Fruit fly (Drosophila melanogaster): Measurements from ENCODE around the gene Kdm3.

Gene Kdm3

DNA sequence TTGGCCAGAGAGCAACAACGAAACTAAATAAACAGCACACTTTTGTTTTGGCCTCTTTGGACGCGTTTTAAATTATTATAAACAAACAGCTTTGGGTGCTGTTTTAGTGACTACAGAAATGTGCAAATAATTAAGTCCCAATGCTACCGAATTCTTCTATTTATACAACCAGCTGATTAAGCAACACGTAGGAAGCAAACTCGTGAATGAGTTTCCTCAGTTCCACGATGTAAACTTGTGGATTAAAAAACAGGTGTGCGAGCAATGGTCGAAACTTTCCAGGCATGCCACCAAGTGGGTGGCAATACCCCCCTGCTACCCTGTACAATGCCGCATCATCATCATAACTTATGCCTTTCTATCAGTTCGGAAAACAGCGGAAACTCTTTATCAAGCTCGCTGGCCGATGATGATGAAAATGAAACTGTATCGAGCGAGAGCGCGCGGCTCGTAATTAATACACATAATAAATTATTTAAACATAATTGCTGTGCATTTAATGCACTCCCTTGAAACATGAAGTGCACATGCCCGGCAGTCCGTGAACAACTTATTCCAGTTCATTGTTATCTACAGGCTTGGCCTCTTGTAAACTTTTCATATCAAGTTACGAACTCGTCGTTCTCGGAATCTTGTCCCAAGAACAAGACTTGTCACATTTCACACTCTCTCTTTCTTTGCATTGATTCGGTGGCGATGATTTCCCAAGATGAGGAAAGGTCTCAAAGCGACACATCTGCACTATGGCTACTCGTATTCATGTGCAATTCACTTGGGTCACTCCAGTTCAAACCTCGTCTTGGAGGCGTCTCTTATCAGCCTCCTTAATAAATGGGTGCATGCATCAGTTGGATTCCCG lies 15.4 kb upstream of the Kdm3 start:
- TF ChIP-seq pan (optimal IDR thresholded peaks at IDR 0.05), result no peak
- no peak for TF ChIP-seq EcR (GFP tag; optimal IDR thresholded peaks at IDR 0.05)
- TF ChIP-seq psq (optimal IDR thresholded peaks at IDR 0.05), result no peak
- no peak for TF ChIP-seq CG8478 (optimal IDR thresholded peaks at IDR 0.05)
- no peak for TF ChIP-seq usp (GFP tag; optimal IDR thresholded peaks at IDR 0.05)
- TF ChIP-seq Dll (optimal IDR thresholded peaks at IDR 0.05), result no peak

DNA sequence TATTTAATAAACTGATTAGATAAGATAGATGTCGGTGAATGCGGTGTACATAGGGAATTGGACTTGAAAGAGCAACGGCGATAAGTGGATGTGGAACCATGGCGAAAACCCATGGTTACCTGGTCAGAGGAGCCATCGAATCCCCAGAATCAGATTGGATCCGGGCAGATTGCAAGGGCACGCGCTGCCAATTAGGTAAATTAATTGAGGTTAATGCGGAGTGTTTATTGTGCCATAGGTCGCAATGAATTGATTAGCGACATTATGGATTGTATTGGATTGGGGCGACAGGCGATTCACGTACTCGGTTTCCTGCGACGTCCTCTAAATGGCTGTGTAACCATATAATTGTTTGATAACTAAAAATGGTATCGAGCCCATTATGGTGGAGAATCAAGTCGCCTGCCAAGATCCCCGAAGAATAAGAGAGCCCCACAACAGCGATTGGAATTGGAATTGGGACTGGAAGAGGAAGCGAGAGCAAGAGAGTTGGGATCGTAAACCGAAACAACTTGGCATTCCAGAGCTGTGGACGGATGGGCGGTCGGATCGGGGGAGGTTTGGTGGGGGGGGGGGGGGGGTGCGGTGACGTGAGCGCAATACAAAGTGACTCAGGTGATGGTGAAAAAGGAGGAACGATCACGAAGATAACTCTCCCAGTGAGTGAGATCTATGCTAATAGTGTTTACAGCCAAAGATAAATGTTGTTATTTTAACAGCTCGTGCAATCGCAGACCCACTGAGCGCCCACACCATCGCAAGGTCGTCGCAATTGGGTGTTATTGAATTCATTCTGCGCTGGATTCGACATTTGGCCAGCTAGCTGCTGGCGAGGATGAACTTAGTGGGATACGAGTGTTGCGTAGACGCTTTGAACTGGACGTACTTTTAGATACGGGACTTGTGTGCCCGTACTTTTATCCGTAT lies 14.1 kb upstream of the Kdm3 start:
- TF ChIP-seq psq (optimal IDR thresholded peaks at IDR 0.05) (no peak), CG8478 (optimal IDR thresholded peaks at IDR 0.05) (no peak), EcR (GFP tag; optimal IDR thresholded peaks at IDR 0.05) (no peak), pan (optimal IDR thresholded peaks at IDR 0.05) (no peak), usp (GFP tag; optimal IDR thresholded peaks at IDR 0.05) (no peak), Dll (optimal IDR thresholded peaks at IDR 0.05) (no peak)

DNA sequence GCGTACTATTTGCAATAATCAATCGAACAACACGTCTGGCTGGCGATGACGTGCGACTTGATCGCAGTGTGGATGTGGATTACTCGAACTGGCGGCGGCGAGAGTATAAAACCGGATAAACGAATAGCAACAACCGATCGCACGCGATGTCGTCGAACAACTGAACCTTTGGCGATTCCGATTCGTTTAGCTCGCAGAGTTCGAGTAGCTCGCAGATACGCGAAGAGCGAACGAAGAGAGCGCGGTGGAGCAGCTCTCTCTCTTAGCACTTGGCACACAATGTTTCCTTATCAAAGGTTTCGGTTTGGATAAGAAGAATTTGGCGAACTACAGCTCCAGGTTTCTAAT lies 13.4 kb upstream of the Kdm3 start, which contains the start of gene RhoL:
RhoL (minus strand) TSS at position 166 of the 348 bp plus-strand sequence.
- TF ChIP-seq Dll (optimal IDR thresholded peaks at IDR 0.05), result no peak
- TF ChIP-seq EcR (GFP tag; optimal IDR thresholded peaks at IDR 0.05), result no peak
- TF ChIP-seq CG8478 (optimal IDR thresholded peaks at IDR 0.05), result no peak
- no peak for TF ChIP-seq psq (optimal IDR thresholded peaks at IDR 0.05)
- TF ChIP-seq pan (optimal IDR thresholded peaks at IDR 0.05), result no peak
- no peak for TF ChIP-seq usp (GFP tag; optimal IDR thresholded peaks at IDR 0.05)

DNA sequence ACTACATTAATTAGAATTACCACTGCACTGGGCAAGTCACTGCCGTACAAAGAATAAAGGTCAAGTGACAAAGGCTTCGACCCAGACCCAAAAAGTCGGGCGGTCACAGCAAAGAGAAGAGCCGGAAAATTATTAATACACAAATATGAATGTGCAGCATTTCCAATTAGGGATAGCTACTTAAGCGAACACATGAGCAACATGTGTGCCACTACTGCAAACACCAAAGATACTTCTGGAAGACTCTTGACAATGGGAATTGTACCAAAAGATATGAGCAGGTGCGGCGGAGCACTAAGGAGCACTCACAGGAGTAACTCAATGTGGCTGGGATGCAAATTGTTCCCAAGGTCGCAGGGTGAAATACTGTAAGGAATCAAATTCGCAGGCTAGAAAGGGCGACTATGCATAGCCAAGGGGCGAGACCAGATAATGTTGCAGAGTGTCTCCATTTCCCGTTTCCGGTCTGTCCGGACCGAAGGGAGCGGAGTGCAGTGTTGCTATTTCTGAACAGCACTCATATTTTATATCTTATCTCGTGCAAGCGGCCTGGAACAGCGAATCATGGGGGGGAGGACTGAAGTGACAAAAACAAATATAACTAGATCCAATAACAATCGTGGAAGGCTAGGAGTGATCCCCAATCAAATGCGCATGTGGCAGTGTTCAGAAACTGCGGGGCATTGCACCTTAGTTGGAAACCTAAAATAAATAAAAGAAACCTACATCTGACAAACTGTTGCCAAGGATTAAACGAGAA lies 12.3 kb upstream of the Kdm3 start:
- no peak for TF ChIP-seq pan (optimal IDR thresholded peaks at IDR 0.05)
- TF ChIP-seq CG8478 (optimal IDR thresholded peaks at IDR 0.05), result no peak
- TF ChIP-seq psq (optimal IDR thresholded peaks at IDR 0.05), result no peak
- TF ChIP-seq EcR (GFP tag; optimal IDR thresholded peaks at IDR 0.05), result peak in 1 of 2 experiments; percentile 16
- no peak for TF ChIP-seq usp (GFP tag; optimal IDR thresholded peaks at IDR 0.05)
- TF ChIP-seq Dll (optimal IDR thresholded peaks at IDR 0.05), result no peak

DNA sequence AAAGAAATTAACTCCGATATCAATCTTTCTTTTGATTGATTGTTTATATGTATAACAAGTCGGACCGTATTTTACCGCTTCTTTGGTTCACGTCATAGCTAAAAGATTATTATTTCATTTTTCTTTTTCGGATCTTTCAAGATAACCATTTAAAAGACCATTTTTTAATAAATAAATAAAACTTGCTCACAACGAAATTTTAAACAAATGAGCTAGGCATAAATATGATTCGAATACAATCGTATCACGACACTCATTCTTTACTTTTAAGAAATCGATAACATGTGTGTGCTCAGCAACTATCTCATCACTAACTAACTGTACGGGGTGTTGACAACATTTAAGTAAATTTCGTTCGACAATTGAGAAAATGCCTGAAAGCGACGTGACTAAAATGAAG lies 11.5 kb upstream of the Kdm3 start, which contains the start of gene CG8149:
CG8149 (plus strand) TSS at position 302 of the 400 bp plus-strand sequence.
- TF ChIP-seq pan (optimal IDR thresholded peaks at IDR 0.05), result no peak
- TF ChIP-seq CG8478 (optimal IDR thresholded peaks at IDR 0.05), result no peak
- no peak for TF ChIP-seq psq (optimal IDR thresholded peaks at IDR 0.05)
- TF ChIP-seq EcR (GFP tag; optimal IDR thresholded peaks at IDR 0.05), result no peak
- TF ChIP-seq usp (GFP tag; optimal IDR thresholded peaks at IDR 0.05), result no peak
- no peak for TF ChIP-seq Dll (optimal IDR thresholded peaks at IDR 0.05)

DNA sequence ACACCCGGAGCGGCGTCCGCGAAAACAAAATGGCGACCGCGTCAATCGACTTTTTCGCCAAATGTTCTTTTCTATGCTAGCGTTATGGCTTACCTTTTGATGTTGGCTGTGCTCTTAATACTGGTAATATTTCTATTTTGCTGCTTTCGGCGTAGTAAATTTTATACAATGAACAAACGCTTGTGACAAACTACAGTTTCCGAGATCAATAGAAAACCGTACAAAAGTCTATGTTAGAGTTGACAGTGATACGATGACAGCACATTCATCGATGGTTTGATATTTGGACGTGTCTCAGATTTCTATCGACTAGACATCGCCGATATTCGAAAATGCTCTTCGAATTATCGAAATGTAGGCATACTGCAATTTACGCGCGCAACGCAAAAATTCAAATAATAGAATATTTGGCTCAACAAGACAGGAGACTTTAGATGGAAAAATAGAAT lies 5.7 kb upstream of the Kdm3 start, which contains the start of gene rump:
rump (minus strand) TSS at position 255 of the 449 bp plus-strand sequence.
- no peak for TF ChIP-seq pan (optimal IDR thresholded peaks at IDR 0.05)
- no peak for TF ChIP-seq psq (optimal IDR thresholded peaks at IDR 0.05)
- TF ChIP-seq CG8478 (optimal IDR thresholded peaks at IDR 0.05), result no peak
- TF ChIP-seq Dll (optimal IDR thresholded peaks at IDR 0.05), result no peak
- no peak for TF ChIP-seq EcR (GFP tag; optimal IDR thresholded peaks at IDR 0.05)
- TF ChIP-seq usp (GFP tag; optimal IDR thresholded peaks at IDR 0.05), result no peak

DNA sequence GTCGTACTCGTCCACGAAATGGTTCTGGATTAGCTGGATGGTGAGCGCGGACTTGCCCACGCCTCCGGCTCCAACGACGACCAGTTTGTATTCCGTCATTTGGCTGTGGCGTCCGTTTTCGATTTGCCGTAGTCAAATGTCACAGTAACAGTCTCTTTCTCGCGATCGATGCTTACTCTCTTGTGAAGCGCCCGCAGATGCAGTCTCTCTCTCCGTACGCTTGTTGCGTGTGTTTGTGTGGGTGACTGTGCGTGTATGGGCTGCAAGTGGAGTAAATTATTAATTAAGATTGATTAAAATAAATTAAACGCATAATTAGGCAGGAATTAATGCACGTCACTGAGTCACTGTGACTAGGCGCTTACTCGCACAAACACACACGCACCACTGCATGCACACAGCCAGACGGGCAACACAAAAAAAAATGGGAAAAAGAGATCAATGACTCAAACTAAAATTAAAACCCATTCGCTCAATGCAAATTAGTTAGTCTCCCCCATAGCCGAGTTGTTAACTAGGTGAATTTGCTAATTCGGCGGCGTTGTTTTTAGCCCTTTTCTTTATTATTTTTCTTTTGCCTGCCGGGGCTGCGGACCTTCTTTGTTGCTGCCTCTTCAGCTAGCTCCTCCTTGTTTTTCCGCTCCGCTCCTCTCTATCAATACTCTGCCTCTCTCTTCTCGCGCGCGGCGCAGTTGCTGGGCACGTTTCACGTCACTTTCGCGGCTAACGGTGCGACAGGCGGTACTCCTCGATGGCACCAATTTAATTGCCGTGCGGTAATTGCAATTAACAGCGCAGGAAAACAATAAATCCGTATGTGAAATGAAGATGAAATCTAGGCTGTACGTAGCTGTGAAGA lies 3.4 kb upstream of the Kdm3 start:
- no peak for TF ChIP-seq psq (optimal IDR thresholded peaks at IDR 0.05)
- no peak for TF ChIP-seq usp (GFP tag; optimal IDR thresholded peaks at IDR 0.05)
- peak in 1 of 2 experiments; percentile 12 for TF ChIP-seq EcR (GFP tag; optimal IDR thresholded peaks at IDR 0.05)
- no peak for TF ChIP-seq CG8478 (optimal IDR thresholded peaks at IDR 0.05)
- TF ChIP-seq Dll (optimal IDR thresholded peaks at IDR 0.05), result peak; percentile 61
- TF ChIP-seq pan (optimal IDR thresholded peaks at IDR 0.05), result no peak

DNA sequence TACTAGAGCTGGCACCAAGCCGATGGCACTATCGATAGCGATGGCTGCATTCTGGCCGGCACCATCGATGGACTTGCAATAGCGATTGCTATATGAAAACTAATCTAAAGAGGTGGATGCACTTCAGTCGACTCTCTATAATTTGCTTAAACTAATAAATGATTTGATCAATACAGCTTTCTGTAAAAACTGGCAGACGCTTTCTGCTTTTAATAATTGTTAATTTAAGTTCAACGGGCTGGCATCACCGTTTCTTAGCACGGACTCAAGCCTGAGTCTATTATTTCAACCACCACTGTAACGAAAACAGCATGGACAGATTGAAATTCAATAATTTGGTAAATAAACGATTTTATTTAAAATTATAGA lies 2.8 kb upstream of the Kdm3 start, which contains the start of the genes Ras85D and Rlb1:
Ras85D (minus strand) TSS at position 16 of the 369 bp plus-strand sequence.
Rlb1 (plus strand) TSS at position 276 of the 369 bp plus-strand sequence.
- TF ChIP-seq pan (optimal IDR thresholded peaks at IDR 0.05) (no peak), psq (optimal IDR thresholded peaks at IDR 0.05) (no peak), usp (GFP tag; optimal IDR thresholded peaks at IDR 0.05) (no peak), CG8478 (optimal IDR thresholded peaks at IDR 0.05) (no peak), Dll (optimal IDR thresholded peaks at IDR 0.05) (no peak), EcR (GFP tag; optimal IDR thresholded peaks at IDR 0.05) (no peak)

DNA sequence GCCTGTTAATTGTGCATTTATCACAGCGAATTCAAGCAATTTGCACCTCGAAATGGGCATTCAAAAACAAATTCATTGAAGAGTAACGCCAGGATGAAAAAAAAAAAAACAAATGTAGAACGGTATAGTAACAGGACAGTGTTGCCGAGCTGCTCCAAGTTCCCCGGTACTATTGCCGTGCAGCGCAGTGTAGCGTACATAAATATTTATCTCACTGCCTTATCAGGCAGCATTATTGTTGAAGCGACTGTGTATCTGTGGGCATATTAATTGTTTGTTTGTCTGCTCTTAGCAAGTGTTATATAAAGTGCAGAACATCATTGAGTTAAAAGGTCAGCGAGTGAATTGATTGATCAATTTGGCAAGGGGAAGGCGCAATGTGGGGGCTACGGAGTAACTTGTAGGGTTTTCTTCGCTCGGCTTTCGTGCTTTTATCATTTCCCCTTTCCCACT lies 619 bp downstream of the Kdm3 start:
- TF ChIP-seq psq (optimal IDR thresholded peaks at IDR 0.05), result no peak
- TF ChIP-seq usp (GFP tag; optimal IDR thresholded peaks at IDR 0.05), result no peak
- TF ChIP-seq Dll (optimal IDR thresholded peaks at IDR 0.05), result no peak
- no peak for TF ChIP-seq EcR (GFP tag; optimal IDR thresholded peaks at IDR 0.05)
- TF ChIP-seq pan (optimal IDR thresholded peaks at IDR 0.05), result no peak
- no peak for TF ChIP-seq CG8478 (optimal IDR thresholded peaks at IDR 0.05)

Data from whole organism.